Fruit fly (Drosophila melanogaster) whole organism, embryonic: ENCODE data around the gene yellow-e3.

Experiments used
- Bteb2 ChIP-seq: fragments of 200-800 bp; sonication (Bioruptor generic); optimal IDR thresholded peaks from 2 replicates; lab custom pipeline; 2016; ENCODE audit warnings: missing biosample characterization, missing genetic modification characterization
- CG13424 ChIP-seq: fragments of 200-800 bp; sonication (Bioruptor generic); optimal IDR thresholded peaks from 2 replicates; lab custom pipeline; 2019; ENCODE audit warnings: missing biosample characterization, mild to moderate bottlenecking, missing genetic modification characterization, moderate library complexity
- CG1602 ChIP-seq: fragments of 200-800 bp; sonication (Bioruptor generic); optimal IDR thresholded peaks from 3 replicates; lab custom pipeline; 2016; ENCODE audit warnings: missing biosample characterization, missing genetic modification characterization
- CG18011 ChIP-seq: fragments of 200-800 bp; sonication (Bioruptor generic); optimal IDR thresholded peaks from 2 replicates; lab custom pipeline; 2017; ENCODE audit warnings: missing biosample characterization, missing genetic modification characterization, mild to moderate bottlenecking, moderate library complexity, missing genotype
- CG31224 ChIP-seq: fragments of 200-800 bp; sonication (Bioruptor generic); IDR thresholded peaks from 2 replicates; pipeline ENCODE4 v1.3.6; 2022; ENCODE audit warnings: missing biosample characterization, missing genetic modification characterization
- CG3163 ChIP-seq: fragments of 200-800 bp; sonication (Bioruptor generic); optimal IDR thresholded peaks from 3 replicates; lab custom pipeline; 2016; ENCODE audit warnings: missing biosample characterization, missing genetic modification characterization
- CG32532 ChIP-seq: fragments of 200-800 bp; sonication (Bioruptor generic); IDR thresholded peaks from 2 replicates; pipeline ENCODE4 v1.3.6; 2022; ENCODE audit warnings: missing biosample characterization, missing genetic modification characterization
- CG33213 ChIP-seq: fragments of 200-800 bp; sonication (Bioruptor generic); optimal IDR thresholded peaks from 3 replicates; lab custom pipeline; 2016; ENCODE audit warnings: missing biosample characterization, missing genetic modification characterization
- CG4328 ChIP-seq: fragments of 200-800 bp; sonication (Bioruptor generic); optimal IDR thresholded peaks from 3 replicates; lab custom pipeline; 2017; ENCODE audit warnings: missing biosample characterization, missing genetic modification reagents, missing genetic modification characterization
- CG4424 ChIP-seq: fragments of 200-800 bp; sonication (Bioruptor generic); optimal IDR thresholded peaks from 3 replicates; lab custom pipeline; 2016; ENCODE audit warnings: missing biosample characterization, missing genetic modification characterization
- CG6854 ChIP-seq: fragments of 200-800 bp; sonication (Bioruptor generic); optimal IDR thresholded peaks from 3 replicates; lab custom pipeline; 2017; ENCODE audit warnings: missing biosample characterization, mild to moderate bottlenecking, missing genetic modification characterization
- CG7556 ChIP-seq: fragments of 200-800 bp; sonication (Bioruptor generic); optimal IDR thresholded peaks from 2 replicates; lab custom pipeline; 2017; ENCODE audit warnings: missing biosample characterization, mild to moderate bottlenecking, missing genetic modification characterization
- CG8089 ChIP-seq: fragments of 200-800 bp; sonication (Bioruptor generic); optimal IDR thresholded peaks from 3 replicates; lab custom pipeline; 2016; ENCODE audit warnings: missing biosample characterization, missing genetic modification characterization
- CG8765 ChIP-seq: fragments of 200-800 bp; sonication (Bioruptor generic); IDR thresholded peaks from 2 replicates; pipeline ENCODE4 v1.3.6; 2022; ENCODE audit warnings: missing biosample characterization, missing genetic modification characterization
- CG8924 ChIP-seq: fragments of 200-800 bp; optimal IDR thresholded peaks from 3 replicates; lab custom pipeline; 2019; ENCODE audit warnings: missing biosample characterization, mild to moderate bottlenecking, missing genetic modification characterization, moderate library complexity
- CG9215 ChIP-seq: fragments of 200-800 bp; sonication (Bioruptor generic); IDR thresholded peaks from 2 replicates; pipeline ENCODE4 v1.3.6; 2022; ENCODE audit warnings: missing biosample characterization, missing genetic modification characterization
- CG9817 ChIP-seq: fragments of 200-800 bp; sonication (Bioruptor generic); optimal IDR thresholded peaks from 2 replicates; lab custom pipeline; 2018; ENCODE audit warnings: missing biosample characterization, mild to moderate bottlenecking, missing genetic modification characterization, moderate library complexity
- CoRest ChIP-seq: fragments of 200-800 bp; sonication (Bioruptor generic); optimal IDR thresholded peaks from 3 replicates; lab custom pipeline; 2018; ENCODE audit warnings: missing biosample characterization, mild to moderate bottlenecking, missing genetic modification characterization, moderate library complexity
- Dip3 ChIP-seq: fragments of 200-800 bp; sonication (Bioruptor generic); optimal IDR thresholded peaks from 3 replicates; lab custom pipeline; 2016; ENCODE audit warnings: missing biosample characterization, missing genetic modification characterization
- Dref ChIP-seq: fragments of 200-800 bp; sonication (Bioruptor generic); IDR thresholded peaks from 2 replicates; pipeline ENCODE4 v1.3.6; 2022; ENCODE audit warnings: missing biosample characterization, missing genetic modification characterization
- Nf-YC ChIP-seq: fragments of 200-800 bp; optimal IDR thresholded peaks from 3 replicates; lab custom pipeline; 2019; ENCODE audit warnings: missing biosample characterization, mild to moderate bottlenecking, missing genetic modification characterization, moderate library complexity
- Pdp1 ChIP-seq, 2 experiments: fragments of 200-800 bp; sonication (Bioruptor generic); optimal IDR thresholded peaks; 3 replicates each; lab custom pipeline; 2016; ENCODE audit warnings: missing biosample characterization in 2 of 2, missing genetic modification characterization in 2 of 2, mild to moderate bottlenecking in 1 of 2, moderate library complexity in 1 of 2
- Stat92E ChIP-seq, 3 experiments: fragments of >200 bp in 2 of 3; fragments of 200-800 bp in 1 of 3; sonication (Bioruptor generic) in 1 of 3; optimal IDR thresholded peaks; 2 replicates each; lab custom pipeline; 2017 to 2019; ENCODE audit warnings: missing biosample characterization in 3 of 3, missing genetic modification characterization in 3 of 3, mild to moderate bottlenecking in 1 of 3, moderate library complexity in 1 of 3
- Trl ChIP-seq, 3 experiments: fragments of >200 bp in 2 of 3; fragments of 200-800 bp in 1 of 3; sonication (Bioruptor generic) in 1 of 3; optimal IDR thresholded peaks; 2 replicates in 1 of 3; 3 replicates in 2 of 3; lab custom pipeline; 2016 to 2017; ENCODE audit warnings: missing biosample characterization in 1 of 3, missing genetic modification characterization in 1 of 3
- bbx ChIP-seq: fragments of 200-800 bp; sonication (Bioruptor generic); IDR thresholded peaks from 2 replicates; pipeline ENCODE4 v1.3.6; 2022; ENCODE audit warnings: missing biosample characterization, missing genetic modification characterization; ENCODE audit not compliant: partially characterized antibody
- bcd ChIP-seq: fragments of 200-800 bp; sonication (Bioruptor generic); optimal IDR thresholded peaks from 2 replicates; lab custom pipeline; 2017; ENCODE audit warnings: missing biosample characterization, mild to moderate bottlenecking, missing genetic modification characterization
- chn ChIP-seq: fragments of 200-800 bp; sonication (Bioruptor generic); optimal IDR thresholded peaks from 2 replicates; lab custom pipeline; 2016; ENCODE audit warnings: missing biosample characterization, missing genetic modification characterization
- crc ChIP-seq: fragments of 200-800 bp; sonication (Bioruptor generic); optimal IDR thresholded peaks from 2 replicates; lab custom pipeline; 2016; ENCODE audit warnings: missing biosample characterization, missing genetic modification characterization
- cwo ChIP-seq: fragments of 200-800 bp; sonication (Bioruptor generic); optimal IDR thresholded peaks from 3 replicates; lab custom pipeline; 2017; ENCODE audit warnings: missing biosample characterization, missing genetic modification characterization, mild to moderate bottlenecking, moderate library complexity, missing genetic modification reagents
- dimm ChIP-seq: fragments of 200-800 bp; sonication (Bioruptor generic); IDR thresholded peaks from 2 replicates; pipeline ENCODE4 v1.3.6; 2022; ENCODE audit warnings: missing biosample characterization, missing genetic modification characterization
- dm ChIP-seq: fragments of 200-800 bp; sonication (Bioruptor generic); optimal IDR thresholded peaks from 3 replicates; lab custom pipeline; 2016; ENCODE audit warnings: missing biosample characterization, missing genetic modification characterization
- dpn ChIP-seq, 2 experiments: fragments of 200-800 bp; sonication (Bioruptor generic); optimal IDR thresholded peaks; 3 replicates each; lab custom pipeline; 2016; ENCODE audit warnings: missing biosample characterization in 2 of 2, missing genetic modification characterization in 2 of 2
- dysf ChIP-seq: fragments of 200-800 bp; sonication (Bioruptor generic); IDR thresholded peaks from 3 replicates; pipeline ENCODE4 v1.3.6; 2022; ENCODE audit warnings: missing biosample characterization, missing genetic modification characterization
- emc ChIP-seq: fragments of 200-800 bp; sonication (Bioruptor generic); optimal IDR thresholded peaks from 2 replicates; lab custom pipeline; 2016; ENCODE audit warnings: missing biosample characterization, missing genetic modification characterization
- ewg ChIP-seq: fragments of 200-800 bp; sonication (Bioruptor generic); optimal IDR thresholded peaks from 3 replicates; lab custom pipeline; 2017; ENCODE audit warnings: mild to moderate bottlenecking, missing biosample characterization, missing genetic modification reagents, missing genetic modification characterization
- jing ChIP-seq: fragments of 200-800 bp; sonication (Bioruptor generic); optimal IDR thresholded peaks from 2 replicates; lab custom pipeline; 2018; ENCODE audit warnings: missing biosample characterization, mild to moderate bottlenecking, missing genetic modification characterization
- pan ChIP-seq, 4 experiments: fragments of >200 bp in 3 of 4; fragments of 200-800 bp in 1 of 4; sonication (Bioruptor generic) in 1 of 4; optimal IDR thresholded peaks in 3 of 4; IDR thresholded peaks in 1 of 4; 2 replicates each; pipeline versions ENCODE4 v1.3.6 to Lab custom; 2017 to 2022; ENCODE audit warnings: missing biosample characterization in 2 of 4, missing genetic modification characterization in 2 of 4, mixed read lengths in 1 of 4
- phol ChIP-seq: fragments of 200-800 bp; sonication (Bioruptor generic); optimal IDR thresholded peaks from 3 replicates; lab custom pipeline; 2018; ENCODE audit warnings: missing biosample characterization, mild to moderate bottlenecking, missing genetic modification characterization, moderate library complexity
- pita ChIP-seq: fragments of 200-800 bp; sonication (Bioruptor generic); optimal IDR thresholded peaks from 2 replicates; lab custom pipeline; 2017; ENCODE audit warnings: missing biosample characterization, mild to moderate bottlenecking, missing genetic modification characterization
- ranshi ChIP-seq: fragments of 200-800 bp; sonication (Bioruptor generic); IDR thresholded peaks from 2 replicates; pipeline ENCODE4 v1.3.6; 2022; ENCODE audit warnings: missing biosample characterization, missing genetic modification characterization
- so ChIP-seq: fragments of 200-800 bp; sonication (Bioruptor generic); IDR thresholded peaks from 3 replicates; pipeline ENCODE4 v1.3.6; 2022; ENCODE audit warnings: missing biosample characterization, missing genetic modification characterization
- sug ChIP-seq: fragments of 200-800 bp; optimal IDR thresholded peaks from 2 replicates; lab custom pipeline; 2019; ENCODE audit warnings: missing biosample characterization, mild to moderate bottlenecking, missing genetic modification characterization, moderate library complexity
- tgo ChIP-seq: fragments of 200-800 bp; sonication (Bioruptor generic); IDR thresholded peaks from 3 replicates; pipeline ENCODE4 v1.3.6; 2022; ENCODE audit warnings: missing biosample characterization, missing genetic modification characterization
- toy ChIP-seq: fragments of 200-800 bp; sonication (Bioruptor generic); IDR thresholded peaks from 2 replicates; pipeline ENCODE4 v1.3.6; 2022; ENCODE audit warnings: missing biosample characterization, missing genetic modification characterization
- z ChIP-seq: fragments of 200-800 bp; sonication (Bioruptor generic); IDR thresholded peaks from 3 replicates; pipeline ENCODE4 v1.3.6; 2022; ENCODE audit warnings: missing biosample characterization, missing genetic modification characterization
- zen2 ChIP-seq: fragments of 200-800 bp; sonication (Bioruptor generic); IDR thresholded peaks from 3 replicates; pipeline ENCODE4 v1.3.6; 2022; ENCODE audit warnings: missing biosample characterization, missing genetic modification characterization; ENCODE audit not compliant: partially characterized antibody

The yellow-e3 gene

DNA sequence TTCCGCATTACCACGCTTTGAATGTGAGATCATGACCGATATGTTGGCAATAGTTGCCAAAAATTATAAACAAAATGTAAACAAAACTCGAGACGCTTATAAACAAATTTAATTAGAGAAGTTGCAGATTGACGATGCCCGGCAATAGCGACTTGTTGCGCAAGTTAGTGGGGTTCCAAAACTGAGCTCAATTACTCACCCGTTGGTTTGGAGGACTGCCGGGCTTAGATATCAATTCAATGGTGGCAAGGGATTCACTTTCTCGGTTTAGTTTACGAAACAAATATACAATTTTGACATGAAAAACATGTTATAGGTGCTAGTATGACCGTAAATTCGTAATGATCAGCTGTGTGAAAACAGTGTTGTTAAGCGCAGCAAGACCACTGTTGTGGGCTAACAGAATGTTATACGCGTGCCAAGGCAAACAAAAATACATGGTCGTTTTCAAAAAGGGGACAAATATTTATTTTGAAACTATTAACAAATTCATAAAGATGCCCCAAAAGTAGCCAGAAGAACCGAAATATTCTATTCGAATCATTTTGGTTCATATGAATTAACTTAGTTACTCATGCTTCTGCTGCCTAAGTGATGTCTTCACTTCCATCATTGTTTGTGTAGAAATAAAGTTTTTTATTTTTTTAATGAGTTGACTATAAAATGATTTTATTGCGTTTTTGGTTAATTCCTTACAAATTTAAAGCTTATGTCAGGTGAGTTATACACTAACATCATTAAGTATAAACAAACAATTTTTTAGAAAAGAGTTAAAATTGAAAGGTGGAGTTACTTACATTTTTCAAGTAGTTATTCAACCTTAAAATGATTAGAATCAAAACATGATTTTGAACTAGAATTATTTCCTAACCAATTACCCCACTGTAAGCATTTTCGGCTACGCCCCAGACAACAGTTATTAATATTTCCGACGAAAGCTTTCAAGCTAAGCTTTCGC lies 37.8 kb downstream of the yellow-e3 start, which contains the start of gene Elp6 (continued):
- TF ChIP-seq phol (tag; lab: Kevin White, UChicago) (peak; percentile 77), ewg (GFP tag; lab: Kevin White, UChicago) (peak; percentile 48), CG4328 (peak; percentile 24), CG9817 (tag; lab: Kevin White, UChicago) (peak; percentile 59), bbx (GFP tag; lab: Robert Waterston, UW) (no peak), Dip3 (GFP tag; lab: Kevin White, UChicago) (peak; percentile 47), CG3163 (GFP tag; lab: Kevin White, UChicago) (peak; percentile 30), dpn (GFP tag; optimal IDR thresholded peaks at IDR 0.05; lab: Kevin White, UChicago) (peak; percentile 42 to 72), z (GFP tag; lab: Robert Waterston, UW) (no peak), Bteb2 (GFP tag; lab: Kevin White, UChicago) (peak; percentile 62), sug (tag; lab: Kevin White, UChicago) (peak; percentile 41), CG18011 (peak; percentile 10), Dref (GFP tag; lab: Robert Waterston, UW) (no peak), so (GFP tag; lab: Robert Waterston, UW) (peak; percentile 36; the same call in 1 of the 3 replicates), CG31224 (GFP tag; lab: Robert Waterston, UW) (no peak; the same call in 1 of the 2 replicates), Trl (optimal IDR thresholded peaks at IDR 0.05; lab: Kevin White, UChicago) (no peak), Trl (GFP tag; optimal IDR thresholded peaks at IDR 0.05; lab: Kevin White, UChicago) (peak; percentile 53), jing (GFP tag; lab: Kevin White, UChicago) (peak; percentile 39), CoRest (tag; lab: Kevin White, UChicago) (peak; percentile 80), ranshi (GFP tag; lab: Robert Waterston, UW) (peak; percentile 63; the same call in 1 of the 2 replicates), Stat92E (GFP tag; optimal IDR thresholded peaks at IDR 0.05; lab: Kevin White, UChicago) (no peak), dysf (GFP tag; lab: Robert Waterston, UW) (peak; percentile 76), pan (optimal IDR thresholded peaks at IDR 0.05; lab: Kevin White, UChicago) (no peak), pan (GFP tag; optimal IDR thresholded peaks at IDR 0.05 in 1 of 2, IDR thresholded peaks at IDR 0.05 in 1 of 2) (peak in 1 of 2 experiments; percentile 64), CG33213 (peak; percentile 37), CG4424 (GFP tag; lab: Kevin White, UChicago) (peak; percentile 79), chn (GFP tag; lab: Kevin White, UChicago) (peak; percentile 69), zen2 (GFP tag; lab: Robert Waterston, UW) (no peak), CG8765 (no peak), CG8924 (tag; lab: Kevin White, UChicago) (peak; percentile 43), CG32532 (peak; percentile 67), CG1602 (GFP tag; lab: Kevin White, UChicago) (peak; percentile 67), dm (GFP tag; lab: Kevin White, UChicago) (peak; percentile 54), cwo (GFP tag; lab: Kevin White, UChicago) (peak; percentile 59), pita (GFP tag; lab: Kevin White, UChicago) (no peak), CG13424 (tag; lab: Kevin White, UChicago) (peak; percentile 67), CG6854 (GFP tag; lab: Kevin White, UChicago) (peak; percentile 53), CG8089 (GFP tag; lab: Kevin White, UChicago) (no peak), tgo (GFP tag; lab: Robert Waterston, UW) (peak; percentile 65), CG7556 (GFP tag; lab: Kevin White, UChicago) (peak; percentile 89), crc (GFP tag; lab: Kevin White, UChicago) (peak; percentile 35), dimm (GFP tag; lab: Robert Waterston, UW) (0 out of 2 replicates have a peak, but pooled peaks have one; percentile 9), bcd (GFP tag; lab: Kevin White, UChicago) (peak; percentile 73), CG9215 (GFP tag; lab: Robert Waterston, UW) (peak; percentile 41), toy (no peak), Nf-YC (peak; percentile 51), emc (peak; percentile 48), Pdp1 (GFP tag; optimal IDR thresholded peaks at IDR 0.05; lab: Kevin White, UChicago) (peak; percentile 44 to 60)
